Worm (Caenorhabditis elegans) whole organism, L3 larva: Measurements from ENCODE around the gene dot-1.4.

Experiments
- ama-1 ChIP-seq: fragments of 150-350 bp; optimal IDR thresholded peaks from 2 replicates; lab custom pipeline; 2018
- elt-3 ChIP-seq, 3 experiments: fragments of 150-350 bp in 1 of 3; sonication (generic microtip) in 2 of 3; optimal IDR thresholded peaks; 2 replicates in 2 of 3; 4 replicates in 1 of 3; lab custom pipeline; 2014 to 2017; ENCODE audit warnings: missing biosample characterization in 3 of 3, missing genetic modification characterization in 3 of 3
- fkh-10 ChIP-seq: sonication (generic microtip); optimal IDR thresholded peaks from 2 replicates; lab custom pipeline; 2017; ENCODE audit warnings: missing biosample characterization, missing genetic modification reagents, missing genetic modification characterization
- lin-39 ChIP-seq: fragments of 150-350 bp; optimal IDR thresholded peaks from 2 replicates; lab custom pipeline; 2018; ENCODE audit warnings: missing biosample characterization, missing genetic modification reagents, missing genetic modification characterization
- lsy-12 ChIP-seq: sonication (generic microtip); optimal IDR thresholded peaks from 2 replicates; lab custom pipeline; 2016; ENCODE audit warnings: mild to moderate bottlenecking, missing genetic modification characterization, missing compliant biosample characterization
- nhr-11 ChIP-seq: fragments of 150-350 bp; optimal IDR thresholded peaks from 2 replicates; lab custom pipeline; 2014; ENCODE audit warnings: missing biosample characterization, missing genetic modification characterization
- nhr-12 ChIP-seq: fragments of 150-350 bp; optimal IDR thresholded peaks from 2 replicates; lab custom pipeline; 2014; ENCODE audit warnings: missing biosample characterization, missing genetic modification characterization
- nhr-237 ChIP-seq: fragments of 150-350 bp; optimal IDR thresholded peaks from 2 replicates; lab custom pipeline; 2014; ENCODE audit warnings: missing biosample characterization, missing genetic modification characterization
- nhr-25 ChIP-seq: sonication (generic microtip); optimal IDR thresholded peaks from 2 replicates; lab custom pipeline; 2017; ENCODE audit warnings: missing biosample characterization, missing genetic modification characterization
- nhr-76 ChIP-seq: fragments of 150-350 bp; sonication (generic microtip); optimal IDR thresholded peaks from 5 replicates; lab custom pipeline; 2014; ENCODE audit warnings: missing biosample characterization, missing genetic modification characterization
- sea-2 ChIP-seq: fragments of 150-350 bp; sonication (generic microtip); optimal IDR thresholded peaks from 4 replicates; lab custom pipeline; 2014; ENCODE audit warnings: missing biosample characterization, missing genetic modification reagents, missing genetic modification characterization
- unc-62 ChIP-seq: fragments of 150-350 bp; sonication (generic microtip); optimal IDR thresholded peaks from 4 replicates; lab custom pipeline; 2014; ENCODE audit warnings: missing biosample characterization, missing genetic modification reagents, missing genetic modification characterization

DNA sequence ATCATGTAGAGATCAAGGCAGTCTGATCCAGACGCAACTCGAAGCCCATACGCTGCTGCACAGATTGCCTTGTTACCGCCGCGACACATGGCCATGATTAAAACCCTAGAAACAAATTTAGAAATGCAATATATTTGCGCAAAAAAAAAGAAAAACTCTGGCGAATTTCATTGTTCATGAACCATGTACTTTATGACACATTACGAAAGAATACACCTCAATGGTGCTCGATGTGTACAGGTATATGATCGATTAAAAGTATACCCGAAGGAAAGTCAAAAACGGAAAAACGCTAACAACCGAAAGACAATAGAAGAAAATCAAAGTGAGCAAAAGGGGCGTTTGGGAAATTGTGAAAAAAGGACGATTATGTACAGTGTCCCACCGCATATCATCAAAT, 39.1 kb downstream of the dot-1.4 start, which contains the start of gene Y62H9A.8:
- TF ChIP-seq sea-2 (GFP tag; lab: Kevin White, UChicago) (no peak), nhr-11 (tag; lab: Kevin White, UChicago) (no peak), fkh-10 (no peak), nhr-25 (tag; lab: Kevin White, UChicago) (no peak), ama-1 (lab: Kevin White, UChicago) (no peak), lsy-12 (no peak), nhr-76 (tag; lab: Kevin White, UChicago) (no peak), nhr-12 (no peak), unc-62 (no peak), lin-39 (no peak), elt-3 (tag; optimal IDR thresholded peaks at IDR 0.05; lab: Kevin White, UChicago) (no peak), nhr-237 (tag; lab: Kevin White, UChicago) (no peak)
